Fruit fly (Drosophila melanogaster): ENCODE data around the gene pll.

The pll gene

dm6 chr3R:27245401-27245757 is 7.6 kb downstream of the pll start:
- TF ChIP-seq dsx (GFP tag; optimal IDR thresholded peaks at IDR 0.05; ENCODE audit: poor library complexity, severe bottlenecking): peak; percentile 68
- TF ChIP-seq CG32006 (GFP tag; optimal IDR thresholded peaks at IDR 0.05): no peak

- TF ChIP-seq Eip93F (GFP tag; optimal IDR thresholded peaks at IDR 0.05) (peak; percentile 66), CG31627 (GFP tag; optimal IDR thresholded peaks at IDR 0.05) (peak; percentile 16), CG4318 (GFP tag; optimal IDR thresholded peaks at IDR 0.05) (no peak), dac (GFP tag; optimal IDR thresholded peaks at IDR 0.05) (no peak), cyc (GFP tag; optimal IDR thresholded peaks at IDR 0.05) (no peak), CG15336 (GFP tag; IDR thresholded peaks at IDR 0.05) (no peak), CG16779 (tag; optimal IDR thresholded peaks at IDR 0.05) (no peak), achi (GFP tag; optimal IDR thresholded peaks at IDR 0.05) (no peak), CG32006 (GFP tag; optimal IDR thresholded peaks at IDR 0.05) (peak; percentile 28), lz (GFP tag; optimal IDR thresholded peaks at IDR 0.05) (no peak), Hr39 (GFP tag; optimal IDR thresholded peaks at IDR 0.05) (no peak), fd59A (GFP tag; optimal IDR thresholded peaks at IDR 0.05) (no peak), CG11762 (GFP tag; optimal IDR thresholded peaks at IDR 0.05; ENCODE audit: insufficient read depth) (no peak), Met (GFP tag; optimal IDR thresholded peaks at IDR 0.05) (no peak), CG10631 (GFP tag; optimal IDR thresholded peaks at IDR 0.05) (no peak), CG6792 (GFP tag; optimal IDR thresholded peaks at IDR 0.05) (no peak), Eip78C (GFP tag) (peak; percentile 73), CG6808 (GFP tag; optimal IDR thresholded peaks at IDR 0.05) (no peak), OdsH (GFP tag; optimal IDR thresholded peaks at IDR 0.05) (no peak), ss (GFP tag; optimal IDR thresholded peaks at IDR 0.05) (peak; percentile 67 to 76), vri (GFP tag; optimal IDR thresholded peaks at IDR 0.05) (peak; percentile 39), CG8319 (GFP tag; optimal IDR thresholded peaks at IDR 0.05) (no peak), net (GFP tag; optimal IDR thresholded peaks at IDR 0.05) (no peak), topi (GFP tag; optimal IDR thresholded peaks at IDR 0.05) (peak; percentile 27), CG7368 (GFP tag; optimal IDR thresholded peaks at IDR 0.05) (no peak), CG34406 (GFP tag; optimal IDR thresholded peaks at IDR 0.05) (no peak), CG10669 (GFP tag; optimal IDR thresholded peaks at IDR 0.05) (no peak), pdm3 (GFP tag; optimal IDR thresholded peaks at IDR 0.05) (no peak), Sox15 (GFP tag; optimal IDR thresholded peaks at IDR 0.05) (no peak), Eip75B (GFP tag; optimal IDR thresholded peaks at IDR 0.05) (peak; percentile 9), salr (GFP tag; optimal IDR thresholded peaks at IDR 0.05) (no peak), CG11294 (GFP tag; IDR thresholded peaks at IDR 0.05) (no peak), Smox (GFP tag; optimal IDR thresholded peaks at IDR 0.05) (no peak), CG8632 (GFP tag; optimal IDR thresholded peaks at IDR 0.05) (no peak), Hr38 (GFP tag; optimal IDR thresholded peaks at IDR 0.05) (no peak), fkh (GFP tag; optimal IDR thresholded peaks at IDR 0.05) (peak; percentile 77), CG8119 (GFP tag; IDR thresholded peaks at IDR 0.05) (no peak), CG11902 (GFP tag; optimal IDR thresholded peaks at IDR 0.05) (no peak), CG3032 (tag; optimal IDR thresholded peaks at IDR 0.05) (no peak), dsx (GFP tag; optimal IDR thresholded peaks at IDR 0.05; ENCODE audit: poor library complexity, severe bottlenecking) (no peak), CG6163 (GFP tag; IDR thresholded peaks at IDR 0.05) (0 out of 3 replicates have a peak, but pooled peaks have one; percentile 46), eg (GFP tag; IDR thresholded peaks at IDR 0.05) (no peak), Lpt (GFP tag; optimal IDR thresholded peaks at IDR 0.05) (no peak), acj6 (GFP tag; optimal IDR thresholded peaks at IDR 0.05) (no peak), spab (GFP tag; optimal IDR thresholded peaks at IDR 0.05) (no peak), Blimp-1 (GFP tag; optimal IDR thresholded peaks at IDR 0.05) (no peak), Sox102F (GFP tag; optimal IDR thresholded peaks at IDR 0.05) (no peak), esn (GFP tag; optimal IDR thresholded peaks at IDR 0.05) (peak; percentile 18), CG6276 (GFP tag; optimal IDR thresholded peaks at IDR 0.05) (no peak)
These were observed 8.1 kb downstream of the pll start, which contains the start of gene CG18766 for dm6 chr3R:27244742-27245400. TSS of gene CG18766 (minus strand) at chr3R:27245249.

Measured in whole organism, prepupa.